Worm (Caenorhabditis elegans): Measurements from ENCODE around the gene C27B7.7.

DNA sequence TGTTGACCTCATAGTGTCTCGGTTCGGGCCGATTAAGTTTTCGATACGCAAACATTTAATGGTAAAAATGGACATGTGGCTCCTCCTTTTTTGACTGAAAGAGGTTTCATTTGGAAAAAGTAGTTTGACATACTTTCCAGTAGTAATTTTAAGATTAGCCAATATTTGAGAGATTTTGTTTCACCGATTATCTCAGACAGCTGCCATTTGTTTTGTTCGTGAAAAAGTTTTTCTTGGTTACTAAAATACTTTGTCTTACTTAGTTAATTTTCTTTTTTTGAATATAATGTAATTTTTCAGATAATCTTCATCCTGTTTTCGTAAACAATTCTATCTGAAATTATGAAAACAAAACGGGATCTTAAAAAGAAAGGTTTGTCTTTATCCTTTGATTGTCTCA is 20.6 kb upstream of the C27B7.7 start, which contains the start of gene C09G9.5:
- TF ChIP-seq nhr-12 (tag; optimal IDR thresholded peaks at IDR 0.05) = no peak
- no peak for TF ChIP-seq dmd-4 (tag; optimal IDR thresholded peaks at IDR 0.05)
- no peak for TF ChIP-seq mdl-1 (tag; optimal IDR thresholded peaks at IDR 0.05)
- TF ChIP-seq lsy-2 (tag; optimal IDR thresholded peaks at IDR 0.05) = no peak
- TF ChIP-seq ztf-11 (tag; optimal IDR thresholded peaks at IDR 0.05) = no peak
- no peak for TF ChIP-seq egl-27 (tag; optimal IDR thresholded peaks at IDR 0.05)
- no peak for TF ChIP-seq unc-39 (tag; optimal IDR thresholded peaks at IDR 0.05)

All from whole organism, L2 larva.